Worm (Caenorhabditis elegans): Measurements from ENCODE around the gene tbc-9.

DNA sequence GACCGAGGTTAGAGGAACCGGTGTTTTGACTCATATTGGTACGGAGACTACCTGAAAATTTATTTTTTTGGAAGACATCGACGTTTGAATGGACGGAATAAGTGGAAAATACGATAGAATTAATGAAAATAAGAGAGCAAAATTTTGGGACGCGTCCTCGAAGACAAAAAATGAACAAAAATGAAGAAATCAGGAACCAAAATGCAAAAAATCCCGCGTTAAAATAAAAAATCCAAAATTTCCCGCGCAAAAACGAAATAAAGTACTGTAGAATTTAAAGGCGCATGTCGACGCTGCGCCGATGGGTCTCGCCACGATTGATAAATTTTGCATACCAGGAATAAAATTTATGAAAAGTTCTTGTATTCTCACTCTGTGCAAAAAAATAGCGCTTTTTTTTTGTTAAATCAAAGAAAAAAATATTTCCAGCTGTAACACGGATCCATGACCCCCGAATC is 9.5 kb upstream of the tbc-9 start, which contains the start of gene puf-3:
- no peak for TF ChIP-seq him-1 (tag; optimal IDR thresholded peaks at IDR 0.05)
- no peak for TF ChIP-seq W03F9.2 (tag; optimal IDR thresholded peaks at IDR 0.05)

Measured in whole organism, L4/young adult.